Fruit fly (Drosophila melanogaster): ENCODE measurements around the gene Tk.

DNA sequence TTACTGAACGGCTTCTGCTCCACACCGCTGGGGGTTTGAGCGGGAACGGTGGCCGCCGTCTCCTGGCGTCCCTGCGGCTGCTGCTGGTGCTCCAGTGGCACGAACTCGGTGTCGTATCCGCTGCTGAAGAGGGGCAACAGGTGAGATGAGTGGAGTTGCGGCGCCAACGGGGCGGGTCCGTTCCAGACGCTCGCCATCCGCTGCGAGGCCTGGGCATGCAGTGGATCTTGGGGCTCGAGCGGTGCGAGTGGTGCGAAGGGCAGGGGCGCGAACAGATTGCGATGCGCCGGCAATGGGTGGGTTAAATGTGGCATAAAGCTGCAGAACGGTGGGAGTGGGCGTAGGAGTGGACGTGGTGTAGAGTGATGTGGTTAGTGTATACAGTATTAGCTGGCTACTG is 16.1 kb downstream of the Tk start:
- no peak for TF ChIP-seq CG8301 (tag; optimal IDR thresholded peaks at IDR 0.05)
- TF ChIP-seq Snoo (tag; optimal IDR thresholded peaks at IDR 0.05), result no peak
- TF ChIP-seq CG8159 (tag; optimal IDR thresholded peaks at IDR 0.05), result no peak
- no peak for TF ChIP-seq CG15710 (tag; optimal IDR thresholded peaks at IDR 0.05)
- TF ChIP-seq rn (GFP tag; IDR thresholded peaks at IDR 0.05), result no peak
- no peak for TF ChIP-seq CG10348 (GFP tag; IDR thresholded peaks at IDR 0.05)
- TF ChIP-seq CG14655 (GFP tag; optimal IDR thresholded peaks at IDR 0.05), result no peak
- no peak for TF ChIP-seq CG17806 (tag; optimal IDR thresholded peaks at IDR 0.05)
- TF ChIP-seq CG34367 (tag; optimal IDR thresholded peaks at IDR 0.05), result no peak
